Worm (Caenorhabditis elegans) whole organism, L3 larva: Measurements from ENCODE around the gene Y45F10C.4.

Source experiments
- ZK546.5 ChIP-seq: sonication (generic microtip); optimal IDR thresholded peaks from 2 replicates; lab custom pipeline; 2017; ENCODE audit warnings: missing biosample characterization, missing genetic modification characterization
- aly-2 ChIP-seq: fragments of 150-350 bp; optimal IDR thresholded peaks from 2 replicates; lab custom pipeline; 2014; ENCODE audit warnings: missing biosample characterization, missing genetic modification characterization
- ama-1 ChIP-seq: fragments of 150-350 bp; optimal IDR thresholded peaks from 2 replicates; lab custom pipeline; 2018
- ceh-28 ChIP-seq: fragments of 150-350 bp; optimal IDR thresholded peaks from 2 replicates; lab custom pipeline; 2014; ENCODE audit warnings: missing biosample characterization, missing genetic modification reagents, missing genetic modification characterization
- ceh-82 ChIP-seq: fragments of 150-350 bp; optimal IDR thresholded peaks from 2 replicates; lab custom pipeline; 2014; ENCODE audit warnings: missing biosample characterization, missing genetic modification characterization
- egl-27 ChIP-seq: sonication (generic microtip); optimal IDR thresholded peaks from 4 replicates; lab custom pipeline; 2017; ENCODE audit warnings: missing biosample characterization, missing genetic modification reagents, missing genetic modification characterization
- egl-5 ChIP-seq: fragments of 150-350 bp; optimal IDR thresholded peaks from 2 replicates; lab custom pipeline; 2017; ENCODE audit warnings: missing biosample characterization, missing genetic modification reagents, missing genetic modification characterization, inconsistent platforms
- elt-1 ChIP-seq: fragments of 150-350 bp; optimal IDR thresholded peaks from 2 replicates; lab custom pipeline; 2014; ENCODE audit warnings: missing biosample characterization, missing genetic modification characterization
- fkh-2 ChIP-seq: fragments of 150-350 bp; optimal IDR thresholded peaks from 2 replicates; lab custom pipeline; 2014; ENCODE audit warnings: missing biosample characterization, missing genetic modification reagents, missing genetic modification characterization
- fos-1 ChIP-seq: fragments of 150-350 bp; optimal IDR thresholded peaks from 2 replicates; lab custom pipeline; 2014; ENCODE audit warnings: missing biosample characterization, missing genetic modification characterization
- hmg-11 ChIP-seq: sonication (generic microtip); optimal IDR thresholded peaks from 2 replicates; lab custom pipeline; 2016; ENCODE audit warnings: missing genetic modification characterization, missing compliant biosample characterization
- lin-15B ChIP-seq: fragments of 150-350 bp; optimal IDR thresholded peaks from 2 replicates; lab custom pipeline; 2014; ENCODE audit warnings: missing biosample characterization, missing genetic modification characterization
- lin-39 ChIP-seq: fragments of 150-350 bp; optimal IDR thresholded peaks from 2 replicates; lab custom pipeline; 2018; ENCODE audit warnings: missing biosample characterization, missing genetic modification reagents, missing genetic modification characterization
- lsy-12 ChIP-seq: sonication (generic microtip); optimal IDR thresholded peaks from 2 replicates; lab custom pipeline; 2016; ENCODE audit warnings: mild to moderate bottlenecking, missing genetic modification characterization, missing compliant biosample characterization
- mdl-1 ChIP-seq: fragments of 150-350 bp; optimal IDR thresholded peaks from 2 replicates; lab custom pipeline; 2014; ENCODE audit warnings: missing biosample characterization, missing genetic modification characterization
- mml-1 ChIP-seq: fragments of 150-350 bp; sonication (generic microtip); optimal IDR thresholded peaks from 3 replicates; lab custom pipeline; 2014; ENCODE audit warnings: missing biosample characterization, missing genetic modification characterization
- nfya-1 ChIP-seq: sonication (generic microtip); optimal IDR thresholded peaks from 2 replicates; lab custom pipeline; 2017; ENCODE audit warnings: missing genetic modification characterization, mild to moderate bottlenecking, missing compliant biosample characterization, antibody characterized with exemption, moderate library complexity; ENCODE audit not compliant: insufficient read depth
- nhr-11 ChIP-seq: fragments of 150-350 bp; optimal IDR thresholded peaks from 2 replicates; lab custom pipeline; 2014; ENCODE audit warnings: missing biosample characterization, missing genetic modification characterization
- nhr-12 ChIP-seq: fragments of 150-350 bp; optimal IDR thresholded peaks from 2 replicates; lab custom pipeline; 2014; ENCODE audit warnings: missing biosample characterization, missing genetic modification characterization
- nhr-23 ChIP-seq: fragments of 150-350 bp; optimal IDR thresholded peaks from 2 replicates; lab custom pipeline; 2014; ENCODE audit warnings: missing biosample characterization, missing genetic modification reagents, missing genetic modification characterization
- nhr-237 ChIP-seq: fragments of 150-350 bp; optimal IDR thresholded peaks from 2 replicates; lab custom pipeline; 2014; ENCODE audit warnings: missing biosample characterization, missing genetic modification characterization
- nhr-25 ChIP-seq: sonication (generic microtip); optimal IDR thresholded peaks from 2 replicates; lab custom pipeline; 2017; ENCODE audit warnings: missing biosample characterization, missing genetic modification characterization
- nhr-28 ChIP-seq: fragments of 150-350 bp; optimal IDR thresholded peaks from 2 replicates; lab custom pipeline; 2014; ENCODE audit warnings: missing biosample characterization, missing genetic modification characterization
- nhr-43 ChIP-seq: sonication (generic microtip); optimal IDR thresholded peaks from 2 replicates; lab custom pipeline; 2016; ENCODE audit warnings: mild to moderate bottlenecking, missing genetic modification characterization, missing compliant biosample characterization; ENCODE audit not compliant: poor library complexity, severe bottlenecking
- nhr-67 ChIP-seq: fragments of 150-350 bp; optimal IDR thresholded peaks from 2 replicates; lab custom pipeline; 2014; ENCODE audit warnings: missing biosample characterization, missing genetic modification characterization
- nhr-76 ChIP-seq: fragments of 150-350 bp; sonication (generic microtip); optimal IDR thresholded peaks from 5 replicates; lab custom pipeline; 2014; ENCODE audit warnings: missing biosample characterization, missing genetic modification characterization
- nhr-77 ChIP-seq: fragments of 150-350 bp; optimal IDR thresholded peaks from 2 replicates; lab custom pipeline; 2014; ENCODE audit warnings: missing biosample characterization, missing genetic modification characterization
- pha-4 ChIP-seq: fragments of 150-350 bp; optimal IDR thresholded peaks from 2 replicates; lab custom pipeline; 2014; ENCODE audit warnings: missing biosample characterization, missing genetic modification reagents, missing genetic modification characterization
- sea-2 ChIP-seq: fragments of 150-350 bp; sonication (generic microtip); optimal IDR thresholded peaks from 4 replicates; lab custom pipeline; 2014; ENCODE audit warnings: missing biosample characterization, missing genetic modification reagents, missing genetic modification characterization
- skn-1 ChIP-seq: fragments of 150-350 bp; optimal IDR thresholded peaks from 2 replicates; lab custom pipeline; 2014; ENCODE audit warnings: missing biosample characterization, missing genetic modification characterization
- snpc-4 ChIP-seq: fragments of 150-350 bp; optimal IDR thresholded peaks from 2 replicates; lab custom pipeline; 2014; ENCODE audit warnings: missing biosample characterization, missing genetic modification characterization
- unc-39 ChIP-seq: sonication (generic microtip); optimal IDR thresholded peaks from 4 replicates; lab custom pipeline; 2017; ENCODE audit warnings: missing biosample characterization, missing genetic modification characterization
- unc-62 ChIP-seq: fragments of 150-350 bp; sonication (generic microtip); optimal IDR thresholded peaks from 4 replicates; lab custom pipeline; 2014; ENCODE audit warnings: missing biosample characterization, missing genetic modification reagents, missing genetic modification characterization
- ztf-11 ChIP-seq: fragments of 150-350 bp; optimal IDR thresholded peaks from 2 replicates; lab custom pipeline; 2014; ENCODE audit warnings: missing biosample characterization, missing genetic modification characterization

The Y45F10C.4 gene

DNA sequence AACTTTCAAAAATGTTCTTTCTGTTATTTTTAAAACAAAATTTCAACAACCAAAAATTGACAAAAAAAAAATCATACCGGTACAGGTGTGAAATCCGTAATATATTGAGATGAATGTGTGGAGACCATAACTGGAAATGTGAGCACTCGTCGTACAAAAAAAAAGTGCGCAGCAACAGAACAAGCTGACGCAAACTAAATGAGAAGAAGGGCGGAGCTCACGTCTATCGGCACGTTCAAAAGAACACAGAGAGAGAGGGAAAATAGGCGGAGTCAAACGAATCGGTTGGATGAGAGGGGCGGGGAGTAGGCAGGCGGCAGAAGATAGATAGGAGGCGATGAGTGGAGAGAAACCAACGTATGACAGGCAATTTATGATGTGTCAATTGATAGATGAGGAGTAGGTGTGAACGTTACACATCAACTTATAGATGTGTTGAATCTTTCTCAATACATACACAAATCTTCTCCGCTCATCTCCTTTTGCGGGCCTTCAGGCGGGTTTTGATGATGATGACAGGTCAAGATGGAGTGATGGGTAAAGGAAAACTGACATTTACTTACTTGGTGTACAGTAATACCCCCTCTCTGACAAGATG lies 39.9 kb upstream of the Y45F10C.4 start, which contains the start of gene tlp-1 (continued):
- TF ChIP-seq unc-39 (tag; lab: Kevin White, UChicago) (no peak), ama-1 (lab: Kevin White, UChicago) (peak; percentile 66), pha-4 (tag; lab: Kevin White, UChicago) (no peak), nhr-28 (tag; lab: Kevin White, UChicago) (no peak), ztf-11 (tag; lab: Kevin White, UChicago) (no peak)

- peak; percentile 65 for TF ChIP-seq ama-1 (lab: Kevin White, UChicago)
- TF ChIP-seq ceh-28 (tag; lab: Kevin White, UChicago) = no peak
These were observed 38.7 kb upstream of the Y45F10C.4 start for ce11 chrIV:13702681-13703080.

DNA sequence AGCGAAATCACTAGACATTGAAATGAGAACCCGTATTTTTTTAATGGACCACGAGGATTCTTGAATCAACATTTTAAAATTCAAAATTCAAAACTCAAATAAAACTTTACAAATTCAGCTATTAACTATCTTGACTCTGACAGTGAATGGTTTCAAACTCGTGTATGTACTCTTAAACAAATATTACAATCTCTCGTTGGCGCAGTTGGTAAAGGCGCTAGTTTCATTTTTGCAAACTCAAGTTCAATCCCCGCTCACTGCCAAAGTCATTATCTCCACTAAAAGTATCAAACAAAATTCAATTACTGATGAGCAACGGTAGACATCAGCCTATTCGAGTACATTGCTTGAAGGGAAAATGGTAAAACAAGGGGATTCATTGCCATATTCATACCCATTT lies 37.5 kb upstream of the Y45F10C.4 start:
- TF ChIP-seq snpc-4 (peak; percentile 50), nhr-12 (no peak), aly-2 (tag; lab: Kevin White, UChicago) (no peak), nhr-43 (peak; percentile 3), fkh-2 (tag; lab: Kevin White, UChicago) (no peak)

DNA sequence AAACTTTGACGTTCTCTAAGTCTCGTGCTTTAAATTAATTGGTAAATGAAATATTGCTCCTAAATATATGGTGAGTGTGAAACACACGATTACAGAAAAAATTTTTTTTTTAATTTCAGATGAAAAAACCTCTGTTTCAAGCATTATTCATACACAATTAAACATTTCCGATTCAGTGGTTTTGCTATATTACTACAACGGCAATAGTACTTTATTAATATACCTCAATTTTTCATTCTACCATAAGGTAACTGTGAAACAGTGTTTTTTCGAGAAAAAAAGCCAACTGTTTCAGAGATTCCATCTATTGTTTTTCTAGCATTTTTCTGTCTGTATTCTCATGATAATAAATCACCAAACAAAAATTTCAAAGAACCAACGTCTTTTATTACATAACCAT lies 36.9 kb upstream of the Y45F10C.4 start:
- no peak for TF ChIP-seq pha-4 (tag; lab: Kevin White, UChicago)
- peak; percentile 30 for TF ChIP-seq nhr-25 (tag; lab: Kevin White, UChicago)
- TF ChIP-seq, all 47 proteins: peak for 1

DNA sequence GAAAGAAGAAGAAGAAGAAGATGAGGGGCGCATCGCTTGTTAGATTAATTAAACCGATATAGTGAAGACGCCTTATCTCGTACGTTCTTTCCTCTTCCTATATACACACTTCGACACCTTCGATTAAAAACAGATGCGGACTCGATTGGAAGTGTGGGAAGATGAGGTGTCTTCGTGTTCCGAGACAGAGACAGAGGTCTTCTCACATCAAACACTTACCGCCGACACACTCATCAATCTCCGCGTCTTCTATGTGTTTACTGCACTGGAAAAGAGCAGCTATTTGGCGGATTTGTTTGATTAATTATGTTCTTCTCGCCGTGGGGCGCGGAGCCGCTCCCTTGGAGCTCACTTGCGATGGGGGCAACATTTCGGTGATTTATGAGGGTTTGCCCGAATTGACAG lies 35.4 kb upstream of the Y45F10C.4 start:
- TF ChIP-seq egl-27 (tag; lab: Kevin White, UChicago) = no peak
- no peak for TF ChIP-seq ZK546.5 (tag; lab: Kevin White, UChicago)
- peak; percentile 99 for TF ChIP-seq lin-39
- TF ChIP-seq unc-39 (tag; lab: Kevin White, UChicago) = no peak
- peak; percentile 22 for TF ChIP-seq nfya-1 (tag; lab: Kevin White, UChicago)
- peak; percentile 1 for TF ChIP-seq hmg-11
- TF ChIP-seq nhr-43 = no peak
- TF ChIP-seq lsy-12 (tag; lab: Kevin White, UChicago) = no peak
- peak; percentile 38 for TF ChIP-seq egl-5
- TF ChIP-seq ceh-28 (tag; lab: Kevin White, UChicago) = no peak
- peak; percentile 91 for TF ChIP-seq unc-62
- no peak for TF ChIP-seq skn-1 (tag; lab: Kevin White, UChicago)
- peak; percentile 71 for TF ChIP-seq elt-1 (tag; lab: Kevin White, UChicago)
- no peak for TF ChIP-seq mdl-1 (tag; lab: Kevin White, UChicago)
- TF ChIP-seq nhr-77 (tag; lab: Kevin White, UChicago) = no peak
- TF ChIP-seq nhr-67 = no peak
- no peak for TF ChIP-seq lin-15B (tag; lab: Kevin White, UChicago)
- no peak for TF ChIP-seq nhr-28 (tag; lab: Kevin White, UChicago)
- no peak for TF ChIP-seq ceh-82 (tag; lab: Kevin White, UChicago)
- TF ChIP-seq fos-1 = no peak
- no peak for TF ChIP-seq nhr-23 (tag; lab: Kevin White, UChicago)
- no peak for TF ChIP-seq nhr-76
- TF ChIP-seq nhr-25 (tag; lab: Kevin White, UChicago) = peak; percentile 8

DNA sequence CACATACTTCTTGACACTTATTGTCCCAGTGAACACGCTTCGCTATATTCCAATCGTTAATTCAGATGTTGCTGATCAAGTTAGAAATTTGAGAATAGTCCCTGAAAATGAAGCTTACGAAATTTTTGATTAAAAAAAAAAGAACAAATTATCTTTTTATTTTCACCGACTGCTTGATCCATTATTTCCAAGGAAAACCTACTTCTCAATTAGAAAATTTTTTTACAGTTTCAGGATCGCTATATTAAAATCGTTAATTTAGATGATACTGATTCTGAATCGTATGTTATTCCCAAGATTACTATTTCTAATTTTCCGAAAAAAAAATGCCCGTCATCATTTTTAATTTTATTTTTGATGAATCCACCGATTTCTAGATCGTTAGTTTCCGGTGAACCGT lies 34.6 kb upstream of the Y45F10C.4 start, which contains the start of gene T23G4.127:
Gene T23G4.127 (minus strand): TSS at position 101 of the 400 bp plus-strand sequence.
- TF ChIP-seq mml-1 = no peak
- no peak for TF ChIP-seq nhr-67
- TF ChIP-seq nhr-43 = no peak
- no peak for TF ChIP-seq sea-2 (GFP tag; lab: Kevin White, UChicago)
- no peak for TF ChIP-seq nhr-237 (tag; lab: Kevin White, UChicago)
- no peak for TF ChIP-seq nhr-11
- no peak for TF ChIP-seq mdl-1 (tag; lab: Kevin White, UChicago)
- TF ChIP-seq ceh-28 (tag; lab: Kevin White, UChicago) = no peak
- TF ChIP-seq fkh-2 (tag; lab: Kevin White, UChicago) = no peak
- TF ChIP-seq ceh-82 (tag; lab: Kevin White, UChicago) = no peak
- no peak for TF ChIP-seq nhr-23 (tag; lab: Kevin White, UChicago)
- TF ChIP-seq ztf-11 (tag; lab: Kevin White, UChicago) = no peak
- no peak for TF ChIP-seq egl-27 (tag; lab: Kevin White, UChicago)
